Fruit fly (Drosophila melanogaster): ENCODE results near the gene CG16721.

- TF ChIP-seq psq (optimal IDR thresholded peaks at IDR 0.05) (no peak), CG8478 (optimal IDR thresholded peaks at IDR 0.05) (peak; percentile 42), usp (GFP tag; optimal IDR thresholded peaks at IDR 0.05) (no peak), pan (optimal IDR thresholded peaks at IDR 0.05) (no peak)
Measured at dm6 chrX:5880139-5880924, 663 bp downstream of the CG16721 start.

All from whole organism.